Worm (Caenorhabditis elegans) whole organism, mixed stage, embryonic: Measurements from ENCODE around the gene srz-13.

Experiments used
- elt-1 ChIP-seq: sonication (generic microtip); optimal IDR thresholded peaks from 2 replicates; lab custom pipeline; 2017; ENCODE audit warnings: missing genetic modification characterization, mild to moderate bottlenecking, missing compliant biosample characterization, antibody characterized with exemption, moderate library complexity, borderline replicate concordance; ENCODE audit not compliant: insufficient read depth
- mep-1 ChIP-seq: fragments of 150-350 bp; optimal IDR thresholded peaks from 2 replicates; lab custom pipeline; 2017; ENCODE audit warnings: missing biosample characterization, missing genetic modification reagents, missing genetic modification characterization, inconsistent platforms
- nhr-28 ChIP-seq: fragments of 150-350 bp; optimal IDR thresholded peaks from 2 replicates; lab custom pipeline; 2014; ENCODE audit warnings: missing biosample characterization, missing genetic modification characterization
- ztf-11 ChIP-seq: fragments of 150-350 bp; optimal IDR thresholded peaks from 2 replicates; lab custom pipeline; 2014; ENCODE audit warnings: missing biosample characterization, missing genetic modification characterization

DNA sequence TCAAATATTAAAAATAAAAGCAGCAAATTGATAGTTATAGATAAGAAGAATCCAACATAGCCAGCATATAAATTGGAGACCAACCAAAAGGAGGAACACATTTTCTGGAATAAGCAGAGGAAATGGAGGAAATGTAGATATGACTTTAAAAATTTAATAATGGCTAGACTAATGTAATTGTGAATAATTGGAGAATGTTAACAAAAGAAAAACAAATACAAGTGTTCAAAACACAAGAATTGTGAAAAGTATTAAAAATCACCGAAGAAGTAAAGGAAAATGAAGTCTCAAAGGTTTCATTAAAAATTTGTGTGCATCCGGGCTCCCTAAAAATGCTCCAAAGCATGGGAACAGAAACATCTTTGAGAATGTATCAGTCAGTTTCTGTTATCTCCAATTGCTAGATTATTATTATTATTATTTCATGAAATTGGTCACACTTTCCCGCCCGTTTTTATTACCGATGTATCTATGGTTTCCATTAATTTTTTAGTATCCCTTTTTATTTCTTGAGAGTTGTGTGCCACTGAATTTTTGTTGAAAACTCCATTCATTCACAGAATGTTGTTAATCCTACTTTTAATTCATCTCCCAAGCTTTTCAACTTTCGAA is 20.0 kb upstream of the srz-13 start, which contains the start of the genes str-109 and F10A3.11:
- no peak for TF ChIP-seq nhr-28 (tag; lab: Kevin White, UChicago)
- no peak for TF ChIP-seq mep-1 (tag; lab: Kevin White, UChicago)
- no peak for TF ChIP-seq elt-1 (tag; lab: Kevin White, UChicago)
- TF ChIP-seq ztf-11: no peak
